Fruit fly (Drosophila melanogaster) whole organism, embryonic: ENCODE measurements around the gene Lrr47.

Source experiments
- Adf1 ChIP-seq: fragments of 200-800 bp; sonication (Bioruptor generic); IDR thresholded peaks from 2 replicates; pipeline ENCODE4 v1.3.6; 2022; ENCODE audit warnings: missing biosample characterization, missing genetic modification characterization
- Aef1 ChIP-seq: fragments of 200-800 bp; sonication (Bioruptor generic); IDR thresholded peaks from 3 replicates; pipeline ENCODE4 v1.3.6; 2022; ENCODE audit warnings: missing biosample characterization, missing genetic modification characterization
- B-H1 ChIP-seq: fragments of 200-800 bp; sonication (Bioruptor generic); IDR thresholded peaks from 3 replicates; pipeline ENCODE4 v1.3.6; 2022; ENCODE audit warnings: missing biosample characterization, missing genetic modification characterization
- CG10209 ChIP-seq: fragments of 200-800 bp; sonication (Bioruptor generic); optimal IDR thresholded peaks from 3 replicates; lab custom pipeline; 2017; ENCODE audit warnings: missing biosample characterization, mild to moderate bottlenecking, missing genetic modification characterization, missing genetic modification reagents
- CG10462 ChIP-seq: fragments of 200-800 bp; sonication (Bioruptor generic); optimal IDR thresholded peaks from 2 replicates; lab custom pipeline; 2016; ENCODE audit warnings: missing biosample characterization, missing genetic modification characterization
- CG10543 ChIP-seq: fragments of 200-800 bp; sonication (Bioruptor generic); optimal IDR thresholded peaks from 3 replicates; lab custom pipeline; 2017; ENCODE audit warnings: missing biosample characterization, mild to moderate bottlenecking, missing genetic modification characterization, moderate library complexity
- CG10959 ChIP-seq: fragments of 200-800 bp; sonication (Bioruptor generic); IDR thresholded peaks from 2 replicates; pipeline ENCODE4 v1.3.6; 2022; ENCODE audit warnings: missing biosample characterization, missing genetic modification characterization
- CG11560 ChIP-seq: fragments of 200-800 bp; sonication (Bioruptor generic); IDR thresholded peaks from 3 replicates; pipeline ENCODE4 v1.3.6; 2022; ENCODE audit warnings: missing biosample characterization, missing genetic modification characterization
- CG11696 ChIP-seq: fragments of 200-800 bp; sonication (Bioruptor generic); IDR thresholded peaks from 2 replicates; pipeline ENCODE4 v1.3.6; 2022; ENCODE audit warnings: missing biosample characterization, missing genetic modification characterization
- CG12391 ChIP-seq: fragments of 200-800 bp; sonication (Bioruptor generic); optimal IDR thresholded peaks from 3 replicates; lab custom pipeline; 2018; ENCODE audit warnings: missing biosample characterization, mild to moderate bottlenecking, missing genetic modification characterization, moderate library complexity
- CG12769 ChIP-seq: fragments of 200-800 bp; sonication (Bioruptor generic); optimal IDR thresholded peaks from 2 replicates; lab custom pipeline; 2019; ENCODE audit warnings: missing biosample characterization, mild to moderate bottlenecking, missing genetic modification characterization, moderate library complexity
- CG13624 ChIP-seq: fragments of 200-800 bp; sonication (Bioruptor generic); optimal IDR thresholded peaks from 2 replicates; lab custom pipeline; 2016; ENCODE audit warnings: missing biosample characterization, missing genetic modification characterization
- CG1602 ChIP-seq: fragments of 200-800 bp; sonication (Bioruptor generic); optimal IDR thresholded peaks from 3 replicates; lab custom pipeline; 2016; ENCODE audit warnings: missing biosample characterization, missing genetic modification characterization
- CG1603 ChIP-seq: fragments of 200-800 bp; sonication (Bioruptor generic); optimal IDR thresholded peaks from 2 replicates; lab custom pipeline; 2019; ENCODE audit warnings: missing biosample characterization, mild to moderate bottlenecking, missing genetic modification characterization, moderate library complexity
- CG1792 ChIP-seq: fragments of 200-800 bp; sonication (Bioruptor generic); optimal IDR thresholded peaks from 2 replicates; lab custom pipeline; 2016; ENCODE audit warnings: missing biosample characterization, missing genetic modification characterization
- CG2678 ChIP-seq: fragments of 200-800 bp; sonication (Bioruptor generic); optimal IDR thresholded peaks from 3 replicates; lab custom pipeline; 2019; ENCODE audit warnings: missing biosample characterization, mild to moderate bottlenecking, missing genetic modification characterization, moderate library complexity
- CG3281 ChIP-seq: fragments of 200-800 bp; sonication (Bioruptor generic); optimal IDR thresholded peaks from 3 replicates; lab custom pipeline; 2017; ENCODE audit warnings: missing biosample characterization, mild to moderate bottlenecking, missing genetic modification characterization
- CG34422 ChIP-seq: fragments of 200-800 bp; sonication (Bioruptor generic); IDR thresholded peaks from 3 replicates; pipeline ENCODE4 v1.3.6; 2022; ENCODE audit warnings: missing biosample characterization, missing genetic modification characterization
- CG4404 ChIP-seq: fragments of 200-800 bp; sonication (Bioruptor generic); IDR thresholded peaks from 2 replicates; pipeline ENCODE4 v1.3.6; 2022; ENCODE audit warnings: missing biosample characterization, missing genetic modification characterization
- CG5953 ChIP-seq: fragments of 200-800 bp; sonication (Bioruptor generic); IDR thresholded peaks from 2 replicates; pipeline ENCODE4 v1.3.6; 2022; ENCODE audit warnings: missing biosample characterization, missing genetic modification characterization
- CG7271 ChIP-seq: fragments of 200-800 bp; sonication (Bioruptor generic); optimal IDR thresholded peaks from 2 replicates; lab custom pipeline; 2018; ENCODE audit warnings: missing biosample characterization, mild to moderate bottlenecking, missing genetic modification characterization, moderate library complexity
- CG8765 ChIP-seq: fragments of 200-800 bp; sonication (Bioruptor generic); IDR thresholded peaks from 2 replicates; pipeline ENCODE4 v1.3.6; 2022; ENCODE audit warnings: missing biosample characterization, missing genetic modification characterization
- CG9437 ChIP-seq: fragments of 200-800 bp; sonication (Bioruptor generic); optimal IDR thresholded peaks from 2 replicates; lab custom pipeline; 2018; ENCODE audit warnings: missing biosample characterization, mild to moderate bottlenecking, missing genetic modification characterization
- CG9609 ChIP-seq: fragments of 200-800 bp; sonication (Bioruptor generic); optimal IDR thresholded peaks from 3 replicates; lab custom pipeline; 2016; ENCODE audit warnings: missing biosample characterization, missing genetic modification characterization
- Fer1 ChIP-seq: fragments of 200-800 bp; sonication (Bioruptor generic); optimal IDR thresholded peaks from 2 replicates; lab custom pipeline; 2017; ENCODE audit warnings: missing biosample characterization, mild to moderate bottlenecking, missing genetic modification characterization
- Lim3 ChIP-seq: fragments of 200-800 bp; sonication (Bioruptor generic); IDR thresholded peaks from 2 replicates; pipeline ENCODE4 v1.3.6; 2022; ENCODE audit warnings: missing biosample characterization, missing genetic modification characterization
- MTF-1 ChIP-seq: fragments of 200-800 bp; sonication (Bioruptor generic); optimal IDR thresholded peaks from 2 replicates; lab custom pipeline; 2018; ENCODE audit warnings: missing biosample characterization, mild to moderate bottlenecking, missing genetic modification characterization, borderline replicate concordance
- Max ChIP-seq: fragments of 200-800 bp; sonication (Bioruptor generic); optimal IDR thresholded peaks from 2 replicates; lab custom pipeline; 2016; ENCODE audit warnings: missing biosample characterization, mild to moderate bottlenecking, missing genetic modification characterization
- Mrtf ChIP-seq: fragments of 200-800 bp; sonication (Bioruptor generic); IDR thresholded peaks from 3 replicates; pipeline ENCODE4 v1.3.6; 2022; ENCODE audit warnings: missing biosample characterization, missing genetic modification characterization
- Myb ChIP-seq: fragments of 200-800 bp; sonication (Bioruptor generic); optimal IDR thresholded peaks from 2 replicates; lab custom pipeline; 2016; ENCODE audit warnings: missing biosample characterization, missing genetic modification characterization
- Optix ChIP-seq: fragments of 200-800 bp; sonication (Bioruptor generic); IDR thresholded peaks from 3 replicates; pipeline ENCODE4 v1.3.6; 2022; ENCODE audit warnings: missing biosample characterization, missing genetic modification characterization
- Ptx1 ChIP-seq: fragments of 200-800 bp; sonication (Bioruptor generic); IDR thresholded peaks from 2 replicates; pipeline ENCODE4 v1.3.6; 2022; ENCODE audit warnings: missing biosample characterization, missing genetic modification characterization
- Six4 ChIP-seq: fragments of 200-800 bp; sonication (Bioruptor generic); optimal IDR thresholded peaks from 2 replicates; lab custom pipeline; 2016; ENCODE audit warnings: missing biosample characterization, missing genetic modification characterization
- Sox102F ChIP-seq: fragments of 200-800 bp; sonication (Bioruptor generic); optimal IDR thresholded peaks from 2 replicates; lab custom pipeline; 2018; ENCODE audit warnings: missing biosample characterization, mild to moderate bottlenecking, missing genetic modification characterization, moderate library complexity
- cwo ChIP-seq: fragments of 200-800 bp; sonication (Bioruptor generic); optimal IDR thresholded peaks from 3 replicates; lab custom pipeline; 2017; ENCODE audit warnings: missing biosample characterization, missing genetic modification characterization, mild to moderate bottlenecking, moderate library complexity, missing genetic modification reagents
- dan ChIP-seq: fragments of 200-800 bp; sonication (Bioruptor generic); IDR thresholded peaks from 2 replicates; pipeline ENCODE4 v1.3.6; 2022; ENCODE audit warnings: missing biosample characterization, missing genetic modification characterization
- ems ChIP-seq: fragments of 200-800 bp; sonication (Bioruptor generic); optimal IDR thresholded peaks from 3 replicates; lab custom pipeline; 2016; ENCODE audit warnings: missing biosample characterization, missing genetic modification characterization
- fru ChIP-seq: fragments of >200 bp; optimal IDR thresholded peaks from 2 replicates; lab custom pipeline; 2017
- ftz-f1 ChIP-seq: fragments of 200-800 bp; sonication (Bioruptor generic); optimal IDR thresholded peaks from 2 replicates; lab custom pipeline; 2016; ENCODE audit warnings: missing biosample characterization, missing genetic modification characterization
- gce ChIP-seq: fragments of 200-800 bp; sonication (Bioruptor generic); IDR thresholded peaks from 3 replicates; pipeline ENCODE4 v1.3.6; 2022; ENCODE audit warnings: missing biosample characterization, missing genetic modification characterization
- grn ChIP-seq: fragments of 200-800 bp; sonication (Bioruptor generic); optimal IDR thresholded peaks from 3 replicates; lab custom pipeline; 2017; ENCODE audit warnings: missing biosample characterization, missing genetic modification characterization
- insv ChIP-seq, 2 experiments: fragments of 200-800 bp; sonication (Bioruptor generic); optimal IDR thresholded peaks; 3 replicates each; lab custom pipeline; 2016 to 2018; ENCODE audit warnings: missing biosample characterization in 2 of 2, missing genetic modification characterization in 2 of 2
- lab ChIP-seq: fragments of 200-800 bp; sonication (Bioruptor generic); optimal IDR thresholded peaks from 3 replicates; lab custom pipeline; 2017; ENCODE audit warnings: missing biosample characterization, missing genetic modification characterization, mild to moderate bottlenecking, moderate library complexity, missing genetic modification reagents
- luna ChIP-seq: fragments of 200-800 bp; sonication (Bioruptor generic); optimal IDR thresholded peaks from 2 replicates; lab custom pipeline; 2016; ENCODE audit warnings: missing biosample characterization, missing genetic modification characterization
- p53 ChIP-seq: fragments of 200-800 bp; sonication (Bioruptor generic); optimal IDR thresholded peaks from 2 replicates; lab custom pipeline; 2016; ENCODE audit warnings: missing biosample characterization, missing genetic modification characterization
- pho ChIP-seq: fragments of 200-800 bp; sonication (Bioruptor generic); optimal IDR thresholded peaks from 2 replicates; lab custom pipeline; 2016; ENCODE audit warnings: missing biosample characterization, missing genetic modification characterization
- rib ChIP-seq: fragments of 200-800 bp; sonication (Bioruptor generic); IDR thresholded peaks from 2 replicates; pipeline ENCODE4 v1.3.6; 2022; ENCODE audit warnings: missing biosample characterization, missing genetic modification characterization
- row ChIP-seq: fragments of 200-800 bp; sonication (Bioruptor generic); IDR thresholded peaks from 3 replicates; pipeline ENCODE4 v1.3.6; 2022; ENCODE audit warnings: missing biosample characterization, missing genetic modification characterization
- stc ChIP-seq: fragments of 200-800 bp; sonication (Bioruptor generic); IDR thresholded peaks from 2 replicates; pipeline ENCODE4 v1.3.6; 2022; ENCODE audit warnings: missing biosample characterization, missing genetic modification characterization
- trh ChIP-seq: fragments of 200-800 bp; sonication (Bioruptor generic); optimal IDR thresholded peaks from 2 replicates; lab custom pipeline; 2016; ENCODE audit warnings: missing biosample characterization, missing genetic modification characterization
- usp ChIP-seq: fragments of >200 bp; optimal IDR thresholded peaks from 2 replicates; lab custom pipeline; 2017; ENCODE audit warnings: missing biosample characterization, missing genetic modification characterization
- zfh1 ChIP-seq: fragments of 200-800 bp; sonication (Bioruptor generic); IDR thresholded peaks from 3 replicates; pipeline ENCODE4 v1.3.6; 2022; ENCODE audit warnings: missing biosample characterization, missing genetic modification characterization

The Lrr47 gene

dm6 chr2L:10519225-10519624, 2.1 kb downstream of the Lrr47 start (continued):
- TF ChIP-seq CG12769 (tag; lab: Kevin White, UChicago) (peak; percentile 80), CG13624 (peak; percentile 54), dan (GFP tag; lab: Robert Waterston, UW) (no peak), lab (GFP tag; lab: Kevin White, UChicago) (peak; percentile 88), CG2678 (tag; lab: Kevin White, UChicago) (peak; percentile 83), CG10209 (GFP tag; lab: Kevin White, UChicago) (peak; percentile 34), CG11560 (0 out of 3 replicates have a peak, but pooled peaks have one; percentile 24), usp (GFP tag; lab: Kevin White, UChicago) (no peak), Mrtf (0 out of 3 replicates have a peak, but pooled peaks have one; percentile 40), CG9437 (GFP tag; lab: Kevin White, UChicago) (no peak), CG12391 (tag; lab: Kevin White, UChicago) (peak; percentile 61), Adf1 (GFP tag; lab: Robert Waterston, UW) (peak; percentile 26; the same call in 1 of the 2 replicates), luna (GFP tag; lab: Kevin White, UChicago) (no peak), ftz-f1 (no peak), CG4404 (GFP tag; lab: Robert Waterston, UW) (no peak), CG1602 (peak; percentile 8), Fer1 (GFP tag; lab: Kevin White, UChicago) (peak; percentile 69), rib (GFP tag; lab: Robert Waterston, UW) (peak; percentile 39; the same call in 1 of the 2 replicates), Aef1 (GFP tag; lab: Robert Waterston, UW) (peak; percentile 28; the same call in 1 of the 3 replicates), grn (GFP tag; lab: Kevin White, UChicago) (peak; percentile 24), cwo (peak; percentile 64), CG10462 (GFP tag; lab: Kevin White, UChicago) (no peak), gce (GFP tag; lab: Robert Waterston, UW) (no peak), CG10543 (GFP tag; lab: Kevin White, UChicago) (no peak), fru (lab: Kevin White, UChicago) (no peak), p53 (GFP tag; lab: Kevin White, UChicago) (no peak), insv (GFP tag; optimal IDR thresholded peaks at IDR 0.05; lab: Kevin White, UChicago) (no peak), MTF-1 (GFP tag; lab: Kevin White, UChicago) (no peak), Max (GFP tag; lab: Kevin White, UChicago) (peak; percentile 22), Optix (GFP tag; lab: Robert Waterston, UW) (no peak), CG11696 (GFP tag; lab: Robert Waterston, UW) (peak; percentile 50), CG1792 (GFP tag; lab: Kevin White, UChicago) (peak; percentile 21), CG3281 (GFP tag; lab: Kevin White, UChicago) (peak; percentile 66), CG7271 (no peak), CG9609 (GFP tag; lab: Kevin White, UChicago) (peak; percentile 4), Six4 (GFP tag; lab: Kevin White, UChicago) (no peak), CG8765 (GFP tag; lab: Robert Waterston, UW) (no peak), stc (peak; percentile 70), trh (no peak), pho (GFP tag; lab: Kevin White, UChicago) (peak; percentile 31), Sox102F (GFP tag; lab: Kevin White, UChicago) (peak; percentile 63), Myb (peak; percentile 37), zfh1 (GFP tag; lab: Robert Waterston, UW) (peak; percentile 56; the same call in 2 of the 3 replicates), Ptx1 (GFP tag; lab: Robert Waterston, UW) (peak; percentile 80), CG5953 (GFP tag; lab: Robert Waterston, UW) (0 out of 2 replicates have a peak, but pooled peaks have one; percentile 26), CG1603 (peak; percentile 57), ems (GFP tag; lab: Kevin White, UChicago) (no peak), CG34422 (GFP tag; lab: Robert Waterston, UW) (peak; percentile 78), B-H1 (GFP tag; lab: Robert Waterston, UW) (peak; percentile 45; the same call in 2 of the 3 replicates), row (peak; percentile 84), Lim3 (no peak), CG10959 (GFP tag; lab: Robert Waterston, UW) (no peak)
